Fruit fly (Drosophila melanogaster): Measurements from ENCODE around the gene MnM.
A peak's percentile ranks its signal among the peaks of the same experiment; 100 is the strongest.

MnM gene

DNA sequence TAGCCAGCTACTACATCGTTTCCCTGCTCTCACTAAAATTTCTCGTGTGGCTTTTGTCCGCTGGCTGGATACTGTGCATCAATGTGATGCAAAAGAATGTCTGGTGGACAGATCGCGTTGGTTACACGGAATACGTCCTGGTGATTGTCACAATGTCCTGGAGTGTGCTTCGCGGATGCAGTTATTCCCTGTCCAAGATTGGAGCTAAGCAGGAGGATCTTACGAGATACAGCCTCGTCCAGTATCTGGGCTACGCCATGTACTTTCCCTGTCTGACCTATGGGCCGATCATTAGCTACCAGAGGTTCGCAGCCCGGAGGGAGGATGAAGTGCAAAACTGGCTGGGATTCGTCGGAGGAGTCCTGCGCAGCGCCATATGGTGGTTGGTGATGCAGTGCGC is 15.8 kb downstream of the MnM start:
- no peak for TF ChIP-seq EcR (GFP tag; optimal IDR thresholded peaks at IDR 0.05)
- TF ChIP-seq CG4496 (GFP tag; IDR thresholded peaks at IDR 0.05), result no peak
- TF ChIP-seq CG32121 (GFP tag; IDR thresholded peaks at IDR 0.05), result no peak
- no peak for TF ChIP-seq fd96Ca (GFP tag; IDR thresholded peaks at IDR 0.05)
- TF ChIP-seq CG34367 (tag; optimal IDR thresholded peaks at IDR 0.05), result no peak
- no peak for TF ChIP-seq Pif1A (GFP tag; optimal IDR thresholded peaks at IDR 0.05)
- TF ChIP-seq CG15710 (tag; optimal IDR thresholded peaks at IDR 0.05), result no peak
- TF ChIP-seq Ets98B (GFP tag; IDR thresholded peaks at IDR 0.05), result no peak
- TF ChIP-seq CG14655 (GFP tag; optimal IDR thresholded peaks at IDR 0.05), result no peak
- TF ChIP-seq CG8159 (tag; optimal IDR thresholded peaks at IDR 0.05), result no peak
- TF ChIP-seq CG13204 (GFP tag; optimal IDR thresholded peaks at IDR 0.05), result no peak
- TF ChIP-seq CG17806 (tag; optimal IDR thresholded peaks at IDR 0.05), result no peak
- TF ChIP-seq D1 (tag; optimal IDR thresholded peaks at IDR 0.05), result no peak
- TF ChIP-seq Pif1B (GFP tag; optimal IDR thresholded peaks at IDR 0.05), result no peak
- no peak for TF ChIP-seq CG10348 (GFP tag; IDR thresholded peaks at IDR 0.05)

DNA sequence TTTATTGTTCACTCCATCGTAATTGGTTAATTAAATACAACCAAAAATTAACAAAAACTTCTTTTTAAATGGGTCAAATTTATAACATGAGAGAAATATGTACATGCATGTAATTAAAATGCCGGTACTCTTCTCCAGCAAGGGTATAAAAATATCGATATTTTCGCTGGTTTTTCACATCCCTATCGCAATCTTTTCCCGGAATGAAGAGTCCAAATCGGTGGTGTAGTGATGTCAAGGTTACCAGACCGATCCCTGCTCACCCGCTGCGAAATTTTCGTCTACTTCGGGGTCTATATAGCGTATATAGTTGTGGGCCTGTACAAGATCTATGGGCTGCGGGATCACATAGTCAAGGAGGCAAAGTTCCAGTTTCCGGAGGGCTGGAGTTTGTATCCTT is 16.4 kb downstream of the MnM start, which contains the start of gene rasp:
Gene rasp, plus strand, starts transcription at position 213 of the 400 bp plus-strand sequence.
- TF ChIP-seq Pif1A (GFP tag; optimal IDR thresholded peaks at IDR 0.05), result no peak
- no peak for TF ChIP-seq rn (GFP tag; IDR thresholded peaks at IDR 0.05)
- TF ChIP-seq CG32121 (GFP tag; IDR thresholded peaks at IDR 0.05), result no peak
- no peak for TF ChIP-seq D1 (tag; optimal IDR thresholded peaks at IDR 0.05)

DNA sequence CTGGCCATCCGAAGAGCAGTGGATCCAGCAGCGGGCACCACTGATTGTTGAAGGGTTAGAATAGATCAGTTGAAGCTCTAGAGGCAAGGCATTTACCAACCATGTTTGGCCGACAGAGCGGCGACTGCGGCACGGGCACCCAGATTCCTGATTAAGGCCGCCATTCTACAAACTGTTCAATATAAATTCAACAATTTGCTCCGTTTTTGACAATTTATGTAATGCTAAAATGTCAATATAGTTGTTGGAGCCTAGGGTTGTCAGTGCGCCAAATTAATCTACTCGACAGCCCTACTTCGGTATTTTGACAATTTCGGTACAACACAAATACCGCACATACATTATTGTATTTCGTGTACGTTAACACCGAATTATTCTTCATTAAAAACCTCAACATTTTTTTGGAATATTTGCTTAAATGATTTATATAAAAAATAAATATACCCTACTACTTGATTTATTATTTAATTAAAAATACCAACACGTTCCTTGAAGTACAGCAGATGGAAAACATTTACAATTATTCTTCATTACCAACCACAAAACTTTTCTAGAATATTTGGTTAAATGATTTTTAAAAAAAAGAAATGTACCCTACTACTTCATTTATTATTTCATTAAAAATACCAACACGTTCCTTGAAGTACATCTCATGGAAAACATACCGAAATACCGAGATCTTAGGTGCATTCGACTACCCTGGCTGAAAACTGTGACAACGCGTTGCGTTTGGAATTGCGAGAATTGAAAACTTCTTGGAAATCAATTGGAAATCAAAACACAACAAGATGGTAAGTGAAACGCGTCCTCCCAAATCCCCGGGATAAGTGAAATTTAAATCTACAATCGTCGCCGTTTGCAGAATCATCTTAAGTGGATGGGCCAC is 18.8 kb downstream of the MnM start, which contains the start of the genes ND-30 and CG15812:
Gene ND-30, minus strand, starts transcription at position 270 of the 886 bp plus-strand sequence.
Gene CG15812, plus strand, starts transcription at position 683 of the 886 bp plus-strand sequence.
- TF ChIP-seq fd96Ca (GFP tag; IDR thresholded peaks at IDR 0.05) (no peak), CG34367 (tag; optimal IDR thresholded peaks at IDR 0.05) (no peak), CG15710 (tag; optimal IDR thresholded peaks at IDR 0.05) (peak; percentile 44)

DNA sequence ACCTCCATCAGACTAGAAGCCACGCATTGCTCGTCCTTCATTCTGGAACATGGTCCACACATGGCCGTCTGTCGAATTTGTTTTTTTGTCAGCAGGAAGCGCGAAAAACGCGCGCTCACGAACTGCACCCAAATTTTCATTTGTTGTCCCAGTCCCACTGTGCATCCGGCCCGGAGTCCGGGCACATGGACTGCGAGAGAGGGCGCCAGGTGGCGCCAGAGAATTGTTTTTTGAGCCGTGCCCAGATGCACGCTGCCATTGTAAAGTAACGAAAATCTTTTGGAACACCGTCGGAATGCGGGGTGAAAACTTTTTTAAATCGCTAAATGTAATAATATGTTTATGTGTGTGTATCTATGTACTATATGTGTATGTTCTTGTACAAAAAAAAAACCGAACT is 20.7 kb downstream of the MnM start:
- TF ChIP-seq CG8301 (tag; optimal IDR thresholded peaks at IDR 0.05) (no peak), CG15710 (tag; optimal IDR thresholded peaks at IDR 0.05) (no peak), CG10348 (GFP tag; IDR thresholded peaks at IDR 0.05) (no peak), EcR (GFP tag; optimal IDR thresholded peaks at IDR 0.05) (no peak), Ets98B (GFP tag; IDR thresholded peaks at IDR 0.05) (no peak), CG13204 (GFP tag; optimal IDR thresholded peaks at IDR 0.05) (no peak), Pif1A (GFP tag; optimal IDR thresholded peaks at IDR 0.05) (no peak), fd96Ca (GFP tag; IDR thresholded peaks at IDR 0.05) (no peak), Pif1B (GFP tag; optimal IDR thresholded peaks at IDR 0.05) (no peak), D1 (tag; optimal IDR thresholded peaks at IDR 0.05) (no peak), CG17806 (tag; optimal IDR thresholded peaks at IDR 0.05) (no peak), CG12605 (GFP tag; IDR thresholded peaks at IDR 0.05) (no peak)

DNA sequence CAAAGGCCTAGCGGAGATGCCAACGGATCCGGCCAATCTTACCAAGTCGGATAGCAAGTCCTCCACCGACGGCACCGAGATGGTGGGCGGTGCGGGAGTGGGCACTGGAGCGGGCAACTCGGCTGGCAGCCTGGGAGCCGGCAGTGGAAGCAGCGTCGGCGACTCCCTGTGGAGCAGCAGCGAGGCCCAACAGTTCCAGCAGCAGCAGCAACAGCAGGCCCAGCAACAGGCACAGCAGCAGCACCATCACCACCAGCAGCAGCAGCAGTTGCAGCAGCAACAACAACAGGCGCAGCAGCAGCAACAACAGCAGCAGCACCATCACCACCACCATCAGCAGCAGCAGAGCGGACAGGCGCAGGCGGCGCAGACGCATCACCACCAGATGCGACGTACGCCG is 28.0 kb downstream of the MnM start:
- TF ChIP-seq CG12605 (GFP tag; IDR thresholded peaks at IDR 0.05) (no peak), Pif1A (GFP tag; optimal IDR thresholded peaks at IDR 0.05) (no peak), D1 (tag; optimal IDR thresholded peaks at IDR 0.05) (no peak), rn (GFP tag; IDR thresholded peaks at IDR 0.05) (0 out of 2 replicates have a peak, but pooled peaks have one; percentile 9), CG9948 (tag; optimal IDR thresholded peaks at IDR 0.05) (no peak), CG34367 (tag; optimal IDR thresholded peaks at IDR 0.05) (no peak), Ets98B (GFP tag; IDR thresholded peaks at IDR 0.05) (no peak)

DNA sequence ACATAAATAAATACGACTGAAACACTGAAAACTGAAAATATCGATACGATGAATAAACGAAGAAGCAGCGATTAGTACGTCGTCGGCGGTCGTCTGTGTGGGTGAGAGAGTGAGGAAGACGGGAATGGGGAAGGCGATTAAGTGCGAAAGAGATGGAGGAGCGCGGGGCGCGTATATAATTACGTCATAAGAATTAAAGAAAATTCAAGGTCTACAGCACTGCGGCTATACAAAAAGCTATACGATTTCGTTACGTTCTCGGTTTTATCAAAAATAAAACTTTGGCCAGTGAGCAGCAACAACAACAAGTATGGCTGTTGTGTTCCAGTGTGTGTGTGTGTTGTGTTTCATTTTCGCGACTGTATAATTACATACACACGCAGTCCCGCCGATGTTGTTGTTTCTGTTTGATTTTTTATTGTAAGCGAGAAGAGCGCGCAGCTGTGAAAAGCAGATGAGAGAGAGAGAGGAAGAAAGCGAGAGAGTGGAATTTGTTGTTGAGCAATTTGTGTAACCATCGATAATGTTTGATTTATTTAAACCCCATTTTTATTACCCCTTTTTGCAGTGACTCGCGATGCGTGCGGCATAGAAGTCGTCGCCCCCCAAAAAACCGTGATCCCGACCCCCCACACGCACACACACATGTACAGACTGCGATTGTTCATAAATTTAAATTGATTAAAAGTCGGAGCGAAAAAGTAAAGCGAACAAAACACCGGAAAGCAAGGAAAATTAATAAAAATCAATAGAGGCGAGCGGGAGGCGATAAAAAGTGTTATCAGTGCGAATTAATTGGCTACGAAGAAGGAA is 29.1 kb downstream of the MnM start:
- peak; percentile 49 for TF ChIP-seq EcR (GFP tag; optimal IDR thresholded peaks at IDR 0.05)
- no peak; the same call in 2 of the 3 replicates for TF ChIP-seq fd96Ca (GFP tag; IDR thresholded peaks at IDR 0.05)
- TF ChIP-seq Ets98B (GFP tag; IDR thresholded peaks at IDR 0.05), result no peak
- peak; percentile 43; the same call in 1 of the 2 replicates for TF ChIP-seq CG32121 (GFP tag; IDR thresholded peaks at IDR 0.05)
- no peak for TF ChIP-seq D1 (tag; optimal IDR thresholded peaks at IDR 0.05)
- peak; percentile 68 for TF ChIP-seq CG13204 (GFP tag; optimal IDR thresholded peaks at IDR 0.05)
- TF ChIP-seq CG15710 (tag; optimal IDR thresholded peaks at IDR 0.05), result no peak
